Worm (Caenorhabditis elegans): Measurements from ENCODE around the gene Y25C1A.7.

Y25C1A.7 gene

ce11 chrII:3054622-3055021 lies 16.2 kb downstream of the Y25C1A.7 start (continued):
- no peak for TF ChIP-seq pag-3 (tag; optimal IDR thresholded peaks at IDR 0.05; ENCODE audit: borderline replicate concordance, insufficient read depth)
- TF ChIP-seq lin-39 (tag; optimal IDR thresholded peaks at IDR 0.05), result no peak
- no peak for TF ChIP-seq hpl-2 (GFP tag; optimal IDR thresholded peaks at IDR 0.05)
- TF ChIP-seq swsn-7 (tag; optimal IDR thresholded peaks at IDR 0.05), result peak; percentile 39
- peak; percentile 67 for TF ChIP-seq lin-14 (GFP tag; optimal IDR thresholded peaks at IDR 0.05)
- no peak for TF ChIP-seq ceh-63 (GFP tag; optimal IDR thresholded peaks at IDR 0.05)
- TF ChIP-seq sptf-1 (tag; optimal IDR thresholded peaks at IDR 0.05), result no peak

ce11 chrII:3054221-3054620 lies 16.6 kb downstream of the Y25C1A.7 start, which contains the start of gene lido-13:
Gene lido-13 (minus strand): TSS chrII:3054321.
- TF ChIP-seq nhr-71 (tag; optimal IDR thresholded peaks at IDR 0.05) (no peak), ces-1 (GFP tag; optimal IDR thresholded peaks at IDR 0.05) (no peak), vab-15 (tag; optimal IDR thresholded peaks at IDR 0.05) (no peak), ceh-88 (GFP tag; IDR thresholded peaks at IDR 0.05) (no peak), mdl-1 (tag; optimal IDR thresholded peaks at IDR 0.05) (no peak), nhr-20 (tag; optimal IDR thresholded peaks at IDR 0.05) (no peak)

- TF ChIP-seq nhr-77 (tag; optimal IDR thresholded peaks at IDR 0.05), result no peak
- TF ChIP-seq nhr-28 (tag; optimal IDR thresholded peaks at IDR 0.05), result no peak
- TF ChIP-seq nhr-47 (tag; optimal IDR thresholded peaks at IDR 0.05), result no peak
- no peak for TF ChIP-seq nhr-20 (tag; optimal IDR thresholded peaks at IDR 0.05)
Measured at ce11 chrII:3053689-3054088, 17.2 kb downstream of the Y25C1A.7 start.

- TF ChIP-seq aly-2 (tag; optimal IDR thresholded peaks at IDR 0.05) (no peak), lin-15B (tag; optimal IDR thresholded peaks at IDR 0.05) (no peak), vab-15 (tag; optimal IDR thresholded peaks at IDR 0.05) (no peak), lir-3 (tag; optimal IDR thresholded peaks at IDR 0.05; ENCODE audit: poor library complexity) (no peak), C16A3.4 (tag; optimal IDR thresholded peaks at IDR 0.05) (no peak), egl-13 (tag; optimal IDR thresholded peaks at IDR 0.05) (no peak), hlh-17 (GFP tag; optimal IDR thresholded peaks at IDR 0.05; ENCODE audit: borderline replicate concordance) (no peak), sox-4 (tag; optimal IDR thresholded peaks at IDR 0.05) (no peak)
Measured at ce11 chrII:3052843-3053242, 18.0 kb downstream of the Y25C1A.7 start.

- TF ChIP-seq nhr-237 (tag; optimal IDR thresholded peaks at IDR 0.05), result no peak
- TF ChIP-seq mab-9 (GFP tag; IDR thresholded peaks at IDR 0.05), result no peak
- no peak for TF ChIP-seq aha-1 (tag; optimal IDR thresholded peaks at IDR 0.05)
- no peak for TF ChIP-seq sox-4 (tag; optimal IDR thresholded peaks at IDR 0.05)
- no peak for TF ChIP-seq lin-39 (tag; optimal IDR thresholded peaks at IDR 0.05)
- no peak for TF ChIP-seq hlh-4 (tag; optimal IDR thresholded peaks at IDR 0.05)
- no peak for TF ChIP-seq pqm-1 (tag; optimal IDR thresholded peaks at IDR 0.05)
- TF ChIP-seq ceh-88 (GFP tag; IDR thresholded peaks at IDR 0.05), result no peak
- TF ChIP-seq blmp-1 (tag; optimal IDR thresholded peaks at IDR 0.05), result no peak
- no peak for TF ChIP-seq pax-3 (tag; optimal IDR thresholded peaks at IDR 0.05)
- no peak for TF ChIP-seq aly-2 (tag; optimal IDR thresholded peaks at IDR 0.05)
- TF ChIP-seq ces-1 (GFP tag; optimal IDR thresholded peaks at IDR 0.05), result no peak
- TF ChIP-seq hlh-17 (GFP tag; optimal IDR thresholded peaks at IDR 0.05; ENCODE audit: borderline replicate concordance), result no peak
- TF ChIP-seq isw-1 (GFP tag; IDR thresholded peaks at IDR 0.05), result no peak
- no peak for TF ChIP-seq ama-1 (optimal IDR thresholded peaks at IDR 0.05)
- no peak for TF ChIP-seq ceh-63 (GFP tag; optimal IDR thresholded peaks at IDR 0.05)
- TF ChIP-seq efl-3 (GFP tag; optimal IDR thresholded peaks at IDR 0.05), result no peak
- TF ChIP-seq unc-86 (tag; optimal IDR thresholded peaks at IDR 0.05), result no peak
- no peak for TF ChIP-seq nhr-28 (tag; optimal IDR thresholded peaks at IDR 0.05)
- no peak for TF ChIP-seq elt-3 (tag; optimal IDR thresholded peaks at IDR 0.05)
Measured at ce11 chrII:3051332-3051731, 19.5 kb downstream of the Y25C1A.7 start.

Data from whole organism, L1 larva.